Fruit fly (Drosophila melanogaster): ENCODE data around the gene CG32263.

The CG32263 gene

DNA sequence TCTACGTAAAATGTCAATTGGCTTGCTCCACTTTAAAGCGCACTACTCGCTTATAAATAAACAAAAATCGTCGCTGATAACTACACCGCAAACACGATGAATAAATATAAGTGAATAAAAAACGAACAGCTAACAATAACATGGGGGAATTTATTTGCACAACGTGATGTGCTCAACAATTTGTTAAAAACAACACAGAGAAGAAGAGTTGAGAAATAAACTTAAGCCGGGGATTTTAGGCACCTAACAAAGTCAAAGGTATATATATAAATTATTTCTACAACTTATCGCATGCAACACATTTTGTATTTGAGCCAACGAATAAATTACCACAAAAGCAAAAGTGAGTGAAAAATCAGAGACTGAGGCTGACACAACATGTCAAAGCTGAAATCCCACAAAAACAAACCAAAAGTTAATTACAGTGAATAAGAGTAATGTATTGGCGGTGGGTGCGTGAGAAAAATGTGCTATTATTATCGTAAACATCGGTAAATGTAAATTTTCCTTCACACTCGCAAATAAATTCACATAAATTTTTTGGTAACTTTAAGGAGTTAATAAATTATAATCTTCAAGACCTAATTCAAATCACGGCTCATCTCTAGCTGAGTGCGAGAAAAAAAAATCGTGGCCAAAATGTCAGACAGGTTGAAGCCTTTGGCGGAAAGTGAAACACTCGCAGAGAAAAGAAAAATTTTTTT is 38.5 kb downstream of the CG32263 start (continued):
- TF ChIP-seq CG10147 (GFP tag; optimal IDR thresholded peaks at IDR 0.05) (no peak), croc (GFP tag; conservative IDR thresholded peaks at IDR 0.05) (no peak), BtbVII (GFP tag; optimal IDR thresholded peaks at IDR 0.05) (no peak), D19B (GFP tag; optimal IDR thresholded peaks at IDR 0.05) (no peak), Dip3 (GFP tag; optimal IDR thresholded peaks at IDR 0.05) (no peak), CG3065 (GFP tag; optimal IDR thresholded peaks at IDR 0.05) (no peak), CG17361 (GFP tag; IDR thresholded peaks at IDR 0.05) (no peak), CG4404 (GFP tag; IDR thresholded peaks at IDR 0.05) (no peak), unc-4 (GFP tag; IDR thresholded peaks at IDR 0.05; ENCODE audit: partially characterized antibody) (peak; percentile 46; the same call in 1 of the 2 replicates), btn (GFP tag; optimal IDR thresholded peaks at IDR 0.05) (no peak), jumu (GFP tag; optimal IDR thresholded peaks at IDR 0.05) (no peak), GATAe (GFP tag; conservative IDR thresholded peaks at IDR 0.05) (no peak), CG8388 (GFP tag; optimal IDR thresholded peaks at IDR 0.05) (no peak), so (GFP tag; IDR thresholded peaks at IDR 0.05) (no peak), Ada2b (GFP tag; IDR thresholded peaks at IDR 0.05) (peak; percentile 46; the same call in 1 of the 2 replicates), CG17186 (GFP tag; optimal IDR thresholded peaks at IDR 0.05) (no peak), CG6791 (GFP tag; IDR thresholded peaks at IDR 0.05; ENCODE audit: partially characterized antibody) (no peak), Antp (GFP tag; optimal IDR thresholded peaks at IDR 0.05) (no peak), sisA (GFP tag; IDR thresholded peaks at IDR 0.05) (no peak), CG42726 (GFP tag; IDR thresholded peaks at IDR 0.05; ENCODE audit: partially characterized antibody) (no peak), CG7963 (GFP tag; IDR thresholded peaks at IDR 0.05; ENCODE audit: partially characterized antibody) (no peak), Hmr (GFP tag; optimal IDR thresholded peaks at IDR 0.05) (peak; percentile 10), CG17612 (GFP tag; IDR thresholded peaks at IDR 0.05) (no peak), CG16813 (GFP tag; IDR thresholded peaks at IDR 0.05; ENCODE audit: partially characterized antibody) (no peak), CG13123 (GFP tag; optimal IDR thresholded peaks at IDR 0.05) (no peak), Atf3 (GFP tag; optimal IDR thresholded peaks at IDR 0.05) (no peak), Tbp (GFP tag; optimal IDR thresholded peaks at IDR 0.05) (no peak), CG12236 (GFP tag; optimal IDR thresholded peaks at IDR 0.05) (no peak), CG3163 (GFP tag; optimal IDR thresholded peaks at IDR 0.05) (no peak), CG9437 (GFP tag; optimal IDR thresholded peaks at IDR 0.05) (no peak), Dek (tag; optimal IDR thresholded peaks at IDR 0.05) (peak; percentile 12), fd3F (GFP tag; optimal IDR thresholded peaks at IDR 0.05) (peak; percentile 19), nom (GFP tag; optimal IDR thresholded peaks at IDR 0.05) (no peak), ap (GFP tag; IDR thresholded peaks at IDR 0.05) (no peak), repo (GFP tag; optimal IDR thresholded peaks at IDR 0.05) (no peak), ERR (GFP tag; optimal IDR thresholded peaks at IDR 0.05) (no peak), CG15601 (tag; optimal IDR thresholded peaks at IDR 0.05) (no peak), CG2120 (GFP tag; optimal IDR thresholded peaks at IDR 0.05) (peak; percentile 64), CG1647 (GFP tag; optimal IDR thresholded peaks at IDR 0.05) (no peak), NfI (GFP tag; optimal IDR thresholded peaks at IDR 0.05) (peak; percentile 44), CG3838 (GFP tag; optimal IDR thresholded peaks at IDR 0.05) (no peak), hbn (GFP tag; IDR thresholded peaks at IDR 0.05; ENCODE audit: partially characterized antibody) (no peak), Pdp1 (GFP tag; optimal IDR thresholded peaks at IDR 0.05) (peak in 1 of 2 experiments; percentile 10), CG3726 (GFP tag; IDR thresholded peaks at IDR 0.05) (no peak), HLH3B (GFP tag; IDR thresholded peaks at IDR 0.05) (0 out of 2 replicates have a peak, but pooled peaks have one; percentile 13), CHES-1-like (GFP tag; optimal IDR thresholded peaks at IDR 0.05) (no peak), CG32772 (GFP tag; IDR thresholded peaks at IDR 0.05) (no peak), CG18619 (GFP tag; optimal IDR thresholded peaks at IDR 0.05) (no peak), run (tag; optimal IDR thresholded peaks at IDR 0.05) (no peak), sens-2 (GFP tag; IDR thresholded peaks at IDR 0.05) (no peak)

Measured in whole organism, embryonic.